Worm (Caenorhabditis elegans): Measurements from ENCODE around the gene F41F3.1.

F41F3.1 gene

ce11 chrV:4694466-4695092, 40.2 kb downstream of the F41F3.1 start (continued):
- no peak for TF ChIP-seq xbp-1 (tag; optimal IDR thresholded peaks at IDR 0.05)
- TF ChIP-seq nhr-90 (tag; optimal IDR thresholded peaks at IDR 0.05; ENCODE audit: poor library complexity): no peak
- TF ChIP-seq aha-1 (tag; optimal IDR thresholded peaks at IDR 0.05): no peak
- TF ChIP-seq lin-35 (GFP tag; optimal IDR thresholded peaks at IDR 0.05): no peak
- peak; percentile 27 for TF ChIP-seq lin-39 (tag; optimal IDR thresholded peaks at IDR 0.05)
- no peak for TF ChIP-seq efl-1 (optimal IDR thresholded peaks at IDR 0.05)
- TF ChIP-seq efl-1 (GFP tag; optimal IDR thresholded peaks at IDR 0.05 in 1 of 2): peak in 1 of 2 experiments; percentile 84
- no peak for TF ChIP-seq unc-30 (tag; optimal IDR thresholded peaks at IDR 0.05)
- no peak for TF ChIP-seq ceh-8 (GFP tag; optimal IDR thresholded peaks at IDR 0.05)
- TF ChIP-seq mab-9 (GFP tag; IDR thresholded peaks at IDR 0.05): no peak
- TF ChIP-seq nhr-47 (tag; optimal IDR thresholded peaks at IDR 0.05): no peak

ce11 chrV:4698675-4699074, 44.3 kb downstream of the F41F3.1 start:
- peak; percentile 36 for TF ChIP-seq blmp-1 (tag; optimal IDR thresholded peaks at IDR 0.05)
- peak in 1 of 6 experiments; percentile 27 for TF ChIP-seq elt-3 (tag; optimal IDR thresholded peaks at IDR 0.05)
- no peak for TF ChIP-seq rnt-1 (tag; optimal IDR thresholded peaks at IDR 0.05)

- TF ChIP-seq mef-2 (tag; optimal IDR thresholded peaks at IDR 0.05) (no peak), efl-1 (optimal IDR thresholded peaks at IDR 0.05) (no peak), efl-1 (GFP tag; optimal IDR thresholded peaks at IDR 0.05 in 1 of 2) (peak in 1 of 2 experiments; percentile 11)
Measured at ce11 chrV:4700189-4700588, 45.8 kb downstream of the F41F3.1 start, which contains the start of gene ZC266.1. ZC266.1 (minus strand) TSS chrV:4700289.

All from whole organism, L1 larva.